Fruit fly (Drosophila melanogaster) Kc167 (cell line): ENCODE data around the gene kuz.

Experiments used
- Myc ChIP-seq: fragments of >200 bp; optimal IDR thresholded peaks from 2 replicates; lab custom pipeline; 2017; ENCODE audit warnings: missing external identifiers
- Sin3A ChIP-seq: fragments of >200 bp; optimal IDR thresholded peaks from 2 replicates; lab custom pipeline; 2018; ENCODE audit warnings: missing external identifiers
- h ChIP-seq: fragments of >200 bp; optimal IDR thresholded peaks from 3 replicates; lab custom pipeline; 2018; ENCODE audit warnings: missing external identifiers
- insv ChIP-seq: fragments of >200 bp; optimal IDR thresholded peaks from 3 replicates; lab custom pipeline; 2018; ENCODE audit warnings: missing external identifiers
- psq ChIP-seq: fragments of >200 bp; optimal IDR thresholded peaks from 2 replicates; lab custom pipeline; 2017; ENCODE audit warnings: missing external identifiers
- ttk ChIP-seq: sonication (Bioruptor generic); optimal IDR thresholded peaks from 2 replicates; lab custom pipeline; 2017; ENCODE audit warnings: missing external identifiers

Gene kuz

dm6 chr2L:13666017-13666667 is 116.2 kb downstream of the kuz start:
- TF ChIP-seq Sin3A (no peak), Myc (lab: Kevin White, UChicago) (no peak), ttk (lab: Kevin White, UChicago) (no peak), psq (no peak), h (no peak), insv (no peak)
